Fruit fly (Drosophila melanogaster): ENCODE results near the gene dj.

dj gene

dm6 chr3R:7086377-7087200 is 27.5 kb downstream of the dj start, which contains the start of gene alphaTub84B (continued):
- peak; percentile 59 for TF ChIP-seq CG6808 (GFP tag; optimal IDR thresholded peaks at IDR 0.05)
- no peak for TF ChIP-seq CG8632 (GFP tag; optimal IDR thresholded peaks at IDR 0.05)
- TF ChIP-seq CG6276 (GFP tag; optimal IDR thresholded peaks at IDR 0.05) = peak; percentile 74
- TF ChIP-seq fkh (GFP tag; optimal IDR thresholded peaks at IDR 0.05) = no peak
- TF ChIP-seq CG11902 (GFP tag; optimal IDR thresholded peaks at IDR 0.05) = no peak
- no peak for TF ChIP-seq Hr4 (GFP tag; optimal IDR thresholded peaks at IDR 0.05)
- peak; percentile 32 for TF ChIP-seq Lpt (GFP tag; optimal IDR thresholded peaks at IDR 0.05)
- TF ChIP-seq acj6 (GFP tag; optimal IDR thresholded peaks at IDR 0.05) = no peak
- no peak for TF ChIP-seq cyc (GFP tag; optimal IDR thresholded peaks at IDR 0.05)
- TF ChIP-seq Smox (GFP tag; optimal IDR thresholded peaks at IDR 0.05) = peak; percentile 14
- TF ChIP-seq vri (GFP tag; optimal IDR thresholded peaks at IDR 0.05) = peak; percentile 87
- TF ChIP-seq OdsH (GFP tag; optimal IDR thresholded peaks at IDR 0.05) = peak; percentile 1
- no peak for TF ChIP-seq Hr38 (GFP tag; optimal IDR thresholded peaks at IDR 0.05)
- TF ChIP-seq spab (GFP tag; optimal IDR thresholded peaks at IDR 0.05) = peak; percentile 38
- TF ChIP-seq CG10669 (GFP tag; optimal IDR thresholded peaks at IDR 0.05) = peak; percentile 38
- TF ChIP-seq CG16779 (tag; optimal IDR thresholded peaks at IDR 0.05) = peak; percentile 24
- peak; percentile 62 for TF ChIP-seq net (GFP tag; optimal IDR thresholded peaks at IDR 0.05)
- peak; percentile 31; the same call in 1 of the 2 replicates for TF ChIP-seq CG15336 (GFP tag; IDR thresholded peaks at IDR 0.05)
- no peak for TF ChIP-seq CG4318 (GFP tag; optimal IDR thresholded peaks at IDR 0.05)
- peak; percentile 79 for TF ChIP-seq svp (GFP tag)
- peak; percentile 72; the same call in 2 of the 3 replicates for TF ChIP-seq eg (GFP tag; IDR thresholded peaks at IDR 0.05)
- peak; percentile 33 for TF ChIP-seq CG31627 (GFP tag; optimal IDR thresholded peaks at IDR 0.05)
- TF ChIP-seq CG32006 (GFP tag; optimal IDR thresholded peaks at IDR 0.05) = peak; percentile 8
- no peak for TF ChIP-seq CG11294 (GFP tag; IDR thresholded peaks at IDR 0.05)
- TF ChIP-seq Gug (GFP tag; IDR thresholded peaks at IDR 0.05) = no peak
- TF ChIP-seq fd59A (GFP tag; optimal IDR thresholded peaks at IDR 0.05) = peak; percentile 21
- TF ChIP-seq lz (GFP tag; optimal IDR thresholded peaks at IDR 0.05) = peak; percentile 31
- peak; percentile 53 for TF ChIP-seq dsx (GFP tag; optimal IDR thresholded peaks at IDR 0.05; ENCODE audit: poor library complexity, severe bottlenecking)
- TF ChIP-seq achi (GFP tag; optimal IDR thresholded peaks at IDR 0.05) = peak; percentile 3
- TF ChIP-seq CG8119 (GFP tag; IDR thresholded peaks at IDR 0.05) = peak; percentile 33; the same call in 1 of the 3 replicates
- TF ChIP-seq CG3919 (GFP tag; optimal IDR thresholded peaks at IDR 0.05) = peak; percentile 68
- TF ChIP-seq CG8319 (GFP tag; optimal IDR thresholded peaks at IDR 0.05) = peak; percentile 19
- peak; percentile 56 for TF ChIP-seq CG9139 (GFP tag; optimal IDR thresholded peaks at IDR 0.05)
- peak; percentile 24 for TF ChIP-seq CG7368 (GFP tag; optimal IDR thresholded peaks at IDR 0.05)

DNA sequence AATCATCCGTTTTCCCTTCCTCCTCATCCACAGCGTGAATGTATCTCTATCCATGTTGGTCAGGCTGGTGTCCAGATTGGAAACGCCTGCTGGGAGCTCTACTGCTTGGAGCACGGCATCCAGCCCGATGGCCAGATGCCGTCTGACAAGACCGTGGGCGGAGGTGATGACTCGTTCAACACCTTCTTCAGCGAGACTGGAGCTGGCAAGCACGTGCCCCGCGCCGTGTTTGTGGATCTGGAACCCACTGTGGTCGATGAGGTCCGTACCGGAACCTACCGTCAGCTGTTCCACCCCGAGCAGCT is 28.0 kb downstream of the dj start:
- TF ChIP-seq Ets96B (tag; optimal IDR thresholded peaks at IDR 0.05) = no peak
- TF ChIP-seq Eip78C (GFP tag) = no peak

dm6 chr3R:7087904-7088303 is 28.8 kb downstream of the dj start:
- TF ChIP-seq svp (GFP tag) (peak; percentile 79), Hr38 (GFP tag; optimal IDR thresholded peaks at IDR 0.05) (no peak), lz (GFP tag; optimal IDR thresholded peaks at IDR 0.05) (no peak), spab (GFP tag; optimal IDR thresholded peaks at IDR 0.05) (no peak)

- TF ChIP-seq CG8119 (GFP tag; IDR thresholded peaks at IDR 0.05) (0 out of 3 replicates have a peak, but pooled peaks have one; percentile 12), CG3032 (tag; optimal IDR thresholded peaks at IDR 0.05) (no peak), svp (GFP tag) (peak; percentile 57), Hr4 (GFP tag; optimal IDR thresholded peaks at IDR 0.05) (no peak), dsx (GFP tag; optimal IDR thresholded peaks at IDR 0.05; ENCODE audit: poor library complexity, severe bottlenecking) (no peak), CG15336 (GFP tag; IDR thresholded peaks at IDR 0.05) (peak; percentile 5; the same call in 1 of the 2 replicates), CG11762 (GFP tag; optimal IDR thresholded peaks at IDR 0.05; ENCODE audit: insufficient read depth) (no peak), ss (GFP tag; optimal IDR thresholded peaks at IDR 0.05) (peak; percentile 3 to 87), CG6163 (GFP tag; IDR thresholded peaks at IDR 0.05) (no peak), CG34406 (GFP tag; optimal IDR thresholded peaks at IDR 0.05) (no peak), CG11294 (GFP tag; IDR thresholded peaks at IDR 0.05) (no peak), dac (GFP tag; optimal IDR thresholded peaks at IDR 0.05) (no peak), eg (GFP tag; IDR thresholded peaks at IDR 0.05) (peak; percentile 47; the same call in 2 of the 3 replicates), cyc (GFP tag; optimal IDR thresholded peaks at IDR 0.05) (no peak), Eip93F (GFP tag; optimal IDR thresholded peaks at IDR 0.05) (no peak), Gug (GFP tag; IDR thresholded peaks at IDR 0.05) (no peak), Sox14 (GFP tag; optimal IDR thresholded peaks at IDR 0.05) (no peak), Sox102F (GFP tag; optimal IDR thresholded peaks at IDR 0.05) (no peak)
Measured at dm6 chr3R:7088837-7089361, 29.8 kb downstream of the dj start.

Data from whole organism, prepupa.